Fruit fly (Drosophila melanogaster): ENCODE measurements around the gene Tep4.

Gene Tep4

DNA sequence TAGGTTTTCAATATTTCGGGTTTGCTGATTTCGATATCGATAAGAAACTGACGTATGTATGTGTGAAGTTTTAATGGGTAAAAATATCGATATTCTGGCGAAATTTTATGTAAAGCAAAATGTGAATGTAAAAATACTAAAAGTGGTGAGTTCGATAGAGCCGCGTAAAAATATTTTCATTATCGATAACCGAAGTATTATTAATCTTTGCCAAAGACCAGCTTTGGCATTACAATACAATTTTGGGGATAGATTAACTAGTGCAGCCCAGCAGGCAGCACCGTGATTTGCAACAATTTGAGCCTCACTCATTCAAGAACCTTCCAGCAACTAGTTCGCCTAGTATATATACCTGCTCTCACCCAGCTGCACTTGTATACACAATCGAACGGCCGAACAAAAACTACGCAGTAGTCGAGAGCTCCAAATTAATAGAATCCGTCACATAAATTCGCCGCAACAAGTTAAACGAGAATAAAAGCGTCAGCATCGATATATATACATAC, 6.0 kb upstream of the Tep4 start:
- no peak for TF ChIP-seq noc (tag; optimal IDR thresholded peaks at IDR 0.05)

dm6 chr2L:19543010-19543564, 5.2 kb upstream of the Tep4 start:
- peak; percentile 68 for TF ChIP-seq noc (tag; optimal IDR thresholded peaks at IDR 0.05)

DNA sequence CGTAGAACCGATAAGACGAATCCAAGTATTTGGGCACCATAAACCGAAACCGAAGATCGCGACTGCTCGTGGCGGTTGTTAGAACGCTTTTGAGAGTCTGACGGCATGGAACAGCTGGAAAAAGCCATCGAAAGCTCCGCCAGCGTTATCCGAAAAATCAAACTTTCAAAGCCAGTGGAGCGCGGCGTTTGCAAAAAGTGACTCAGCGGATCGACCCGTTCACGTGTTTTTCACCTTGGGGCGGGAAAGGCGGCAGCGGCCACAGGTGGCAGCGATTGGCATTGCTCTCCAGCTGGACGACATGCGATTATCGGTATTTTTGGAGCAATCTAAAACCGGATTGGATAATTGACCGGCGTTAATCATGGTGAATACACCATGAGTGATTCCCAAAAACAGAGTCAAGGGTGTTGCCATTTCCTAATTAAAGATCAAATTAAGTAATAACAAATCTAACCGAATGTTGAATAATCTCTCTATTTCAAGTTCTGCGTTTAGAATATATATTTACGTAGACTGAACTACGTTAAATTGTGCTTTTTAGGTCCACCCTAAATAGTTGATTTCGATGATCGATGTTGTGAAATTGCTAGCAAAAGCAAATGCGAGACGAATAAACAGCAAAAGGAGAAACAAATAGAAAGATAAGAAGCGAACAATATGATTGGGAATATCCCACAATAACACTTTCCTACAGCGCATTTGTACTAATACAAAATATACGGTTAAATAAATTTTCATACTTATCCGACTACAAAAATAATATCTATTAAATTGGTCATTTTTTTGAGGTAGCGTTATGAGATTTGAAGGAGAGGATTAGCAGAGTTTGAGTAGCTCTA, 1.2 kb upstream of the Tep4 start, which contains the start of gene CG10337:
TSS of gene CG10337 (minus strand) at position 91 of the 842 bp plus-strand sequence.
- peak; percentile 86 for TF ChIP-seq noc (tag; optimal IDR thresholded peaks at IDR 0.05)

dm6 chr2L:19549412-19549811, 1.1 kb downstream of the Tep4 start:
- no peak for TF ChIP-seq noc (tag; optimal IDR thresholded peaks at IDR 0.05)

dm6 chr2L:19563029-19563980, 15.0 kb downstream of the Tep4 start, which contains the start of gene CG13078:
TSS of gene CG13078 (plus strand) at chr2L:19563930.
- peak; percentile 80 for TF ChIP-seq noc (tag; optimal IDR thresholded peaks at IDR 0.05)

DNA sequence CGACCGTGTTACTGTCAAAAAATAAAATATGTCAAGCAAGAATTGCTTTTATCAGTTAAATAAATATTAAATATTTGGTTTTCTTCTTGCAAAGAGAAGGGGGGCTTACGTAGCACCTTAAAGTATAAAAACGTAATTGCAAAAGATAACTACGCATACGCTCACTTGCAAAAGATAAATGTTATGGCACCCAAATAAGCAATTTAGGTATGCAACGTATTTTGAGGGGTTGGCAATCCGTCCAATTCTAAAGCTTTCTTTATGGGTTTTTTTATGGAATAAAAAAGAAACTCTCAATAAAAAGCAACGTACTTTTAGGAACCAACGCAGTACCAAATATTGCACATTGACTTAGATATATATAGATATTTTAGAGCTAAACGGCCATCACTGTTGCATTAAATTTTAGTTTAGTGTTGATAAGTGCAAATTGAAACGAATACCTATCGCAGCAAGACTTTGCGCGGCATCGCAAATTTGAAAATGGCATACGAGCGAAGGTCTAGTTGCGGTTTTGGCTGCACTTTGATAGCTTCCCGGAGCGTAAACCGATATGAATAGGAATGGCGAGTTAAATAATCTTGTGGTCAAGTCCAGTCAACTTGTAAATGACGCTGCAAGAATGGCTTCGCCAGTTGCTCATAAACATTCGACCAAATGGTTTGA, 17.1 kb downstream of the Tep4 start, which contains the start of gene CG13077:
TSS of gene CG13077 (plus strand) at position 631 of the 666 bp plus-strand sequence.
- no peak for TF ChIP-seq noc (tag; optimal IDR thresholded peaks at IDR 0.05)

DNA sequence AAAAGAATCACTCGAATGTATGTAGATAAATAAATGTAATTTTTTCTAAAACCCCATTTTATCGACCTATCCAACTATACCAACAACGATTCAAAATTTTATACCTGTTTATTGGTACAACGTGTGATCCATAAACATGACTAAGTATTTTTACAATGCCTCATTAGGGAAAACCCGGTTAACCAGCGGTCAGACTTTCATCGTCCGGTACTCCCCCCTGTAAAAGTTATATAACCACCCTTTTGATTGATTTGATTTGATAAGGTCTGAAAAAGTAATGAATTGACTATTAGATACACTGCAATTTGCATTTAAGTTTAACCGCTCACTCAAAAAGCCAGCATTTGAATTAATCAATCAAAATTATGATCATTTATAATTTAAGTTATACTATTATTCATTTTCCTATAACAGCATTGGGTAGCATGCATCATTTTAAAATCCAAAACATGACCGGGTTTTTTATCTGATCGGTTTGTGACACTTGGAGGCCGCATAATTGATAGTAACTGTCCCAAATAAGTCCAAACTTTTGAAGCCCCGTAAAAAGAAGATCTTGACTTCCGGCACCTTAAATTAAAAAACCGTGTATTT, 19.1 kb downstream of the Tep4 start:
- TF ChIP-seq noc (tag; optimal IDR thresholded peaks at IDR 0.05) = no peak

DNA sequence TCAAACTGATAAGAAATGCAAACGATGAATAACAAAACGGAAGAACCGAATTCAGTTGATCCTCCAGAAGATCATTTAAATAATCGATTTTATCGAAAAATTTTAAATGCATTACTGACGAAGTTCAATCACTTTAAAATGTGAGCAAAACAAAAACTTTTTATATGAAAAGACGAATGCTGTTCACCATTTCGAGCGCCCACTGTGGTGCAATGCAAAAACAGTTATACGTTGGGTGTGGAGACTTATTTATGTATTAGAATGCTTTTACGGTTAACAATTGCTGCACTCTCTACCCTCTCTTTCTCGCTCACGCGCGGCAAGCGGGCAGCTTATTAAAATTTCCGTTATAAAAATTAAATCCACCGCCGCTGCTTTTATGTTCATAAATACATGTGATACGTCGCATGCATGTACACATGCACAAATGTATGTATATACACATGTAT, 22.5 kb downstream of the Tep4 start:
- no peak for TF ChIP-seq noc (tag; optimal IDR thresholded peaks at IDR 0.05)

DNA sequence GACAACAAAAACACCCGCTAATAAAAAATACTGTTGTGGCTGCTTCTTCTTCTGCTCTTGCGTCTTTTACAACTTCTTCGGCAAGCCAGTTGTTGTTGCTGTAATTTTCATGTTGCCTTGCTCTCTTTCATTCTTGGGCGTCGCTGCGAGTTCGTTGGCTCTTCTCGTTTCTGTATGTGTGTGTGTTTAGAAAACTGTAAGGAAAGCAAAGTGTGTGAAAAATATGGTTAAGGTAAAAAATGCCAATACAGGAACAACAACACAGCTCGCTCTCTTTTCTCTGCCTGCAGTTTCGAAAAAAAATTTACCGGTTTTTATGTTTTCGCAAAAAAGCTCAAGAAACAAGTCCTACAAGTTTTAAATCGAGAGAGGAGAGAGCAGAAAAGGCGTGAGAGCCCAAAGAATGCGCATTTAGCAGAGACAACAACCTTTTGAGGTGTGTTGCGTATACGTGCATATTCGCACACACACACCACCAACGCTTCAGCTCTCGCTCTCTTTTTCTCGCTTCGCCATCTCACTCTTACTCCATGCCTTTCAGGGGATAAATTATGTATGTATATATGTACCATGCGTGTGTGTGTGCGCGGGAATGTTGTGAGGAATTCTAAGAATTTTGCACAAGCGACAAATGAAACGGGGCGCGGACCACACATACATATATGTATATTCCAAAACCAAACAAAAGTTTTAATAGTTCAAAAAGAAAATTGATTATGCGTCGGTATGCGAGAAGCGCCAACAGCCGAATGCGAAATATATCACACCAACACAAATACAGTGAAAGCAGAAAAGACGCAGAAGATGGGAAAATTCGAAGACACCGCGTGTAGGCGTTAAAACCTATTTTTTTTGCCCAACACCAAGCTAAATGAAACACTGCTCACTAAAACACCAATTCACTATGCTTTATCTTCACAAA, 23.5 kb downstream of the Tep4 start:
- no peak for TF ChIP-seq noc (tag; optimal IDR thresholded peaks at IDR 0.05)

- peak; percentile 85 for TF ChIP-seq noc (tag; optimal IDR thresholded peaks at IDR 0.05)
These were observed 24.4 kb downstream of the Tep4 start for dm6 chr2L:19572496-19573317.

dm6 chr2L:19574364-19574763, 26.1 kb downstream of the Tep4 start:
- no peak for TF ChIP-seq noc (tag; optimal IDR thresholded peaks at IDR 0.05)

DNA sequence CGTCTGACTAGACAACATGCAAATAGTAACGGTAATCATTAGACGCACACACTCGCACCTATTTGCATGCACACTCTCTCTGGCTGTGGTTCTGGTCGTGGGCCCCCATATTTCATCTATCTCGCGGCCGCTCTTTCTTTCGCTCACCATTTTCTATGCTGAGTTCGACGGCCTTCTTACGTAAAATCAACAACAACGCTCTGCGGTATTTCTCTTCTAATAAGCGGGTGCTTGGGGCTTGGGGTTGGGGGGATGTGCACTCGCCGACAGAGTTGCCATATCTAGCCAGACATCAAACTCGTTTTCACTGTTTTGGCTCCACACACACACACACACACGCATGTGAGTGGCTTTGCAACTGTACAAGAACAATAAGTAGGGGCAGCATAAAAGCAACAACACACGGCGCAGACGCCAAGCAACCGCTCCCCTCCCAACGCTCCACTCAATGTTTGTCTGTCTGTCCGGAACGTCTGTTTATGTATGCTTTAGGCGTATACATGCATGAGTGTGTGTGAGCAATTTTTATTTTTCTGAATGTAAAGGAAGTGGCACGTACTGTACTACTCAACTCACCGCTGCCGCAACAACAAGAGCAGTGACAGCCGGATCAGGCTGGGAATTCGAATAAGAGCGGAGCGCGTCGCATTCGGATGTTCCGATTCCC, 26.8 kb downstream of the Tep4 start:
- TF ChIP-seq noc (tag; optimal IDR thresholded peaks at IDR 0.05) = no peak

All from whole organism, larva.